Worm (Caenorhabditis elegans): Measurements from ENCODE around the gene R05A10.3.

Gene R05A10.3

DNA sequence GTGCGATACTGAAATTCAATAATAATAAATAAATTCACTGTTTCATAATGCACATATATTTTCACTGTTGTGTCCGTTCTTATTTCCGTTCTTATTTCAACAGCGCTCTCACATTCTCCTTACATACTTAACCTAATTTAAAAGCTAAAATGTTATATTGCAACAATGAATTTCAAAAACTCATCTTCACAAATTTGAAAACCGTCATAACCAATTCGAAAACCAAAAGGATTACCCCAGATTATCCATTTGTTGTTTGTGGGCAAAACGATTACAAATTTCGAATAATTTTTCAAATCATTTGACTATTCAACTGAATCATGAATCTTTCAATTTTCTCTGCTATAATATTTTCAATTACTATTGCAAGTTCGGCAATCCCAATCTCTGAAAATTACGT lies 4.1 kb downstream of the R05A10.3 start, which contains the start of gene R05A10.4:
TSS of gene R05A10.4 (plus strand) at position 301 of the 400 bp plus-strand sequence.
- TF ChIP-seq ces-1 (GFP tag; optimal IDR thresholded peaks at IDR 0.05) (no peak), nhr-237 (tag; optimal IDR thresholded peaks at IDR 0.05) (no peak), nhr-76 (tag; optimal IDR thresholded peaks at IDR 0.05) (no peak), tbx-8 (GFP tag; optimal IDR thresholded peaks at IDR 0.05) (no peak), drap-1 (GFP tag; optimal IDR thresholded peaks at IDR 0.05) (no peak), lin-32 (GFP tag; optimal IDR thresholded peaks at IDR 0.05) (no peak), hlh-1 (tag; optimal IDR thresholded peaks at IDR 0.05) (no peak), nhr-2 (tag; optimal IDR thresholded peaks at IDR 0.05) (no peak), pha-4 (tag; optimal IDR thresholded peaks at IDR 0.05) (no peak), unc-39 (tag; optimal IDR thresholded peaks at IDR 0.05) (no peak), mep-1 (tag; optimal IDR thresholded peaks at IDR 0.05) (no peak), lin-13 (tag; optimal IDR thresholded peaks at IDR 0.05) (no peak), lsy-2 (tag; optimal IDR thresholded peaks at IDR 0.05) (no peak), unc-120 (tag; optimal IDR thresholded peaks at IDR 0.05; ENCODE audit: poor library complexity, severe bottlenecking) (no peak), flh-1 (GFP tag; optimal IDR thresholded peaks at IDR 0.05) (no peak), zip-8 (tag; optimal IDR thresholded peaks at IDR 0.05) (no peak), nhr-12 (tag; optimal IDR thresholded peaks at IDR 0.05) (no peak), elt-3 (tag; optimal IDR thresholded peaks at IDR 0.05) (no peak), sem-2 (GFP tag; optimal IDR thresholded peaks at IDR 0.05) (no peak)

DNA sequence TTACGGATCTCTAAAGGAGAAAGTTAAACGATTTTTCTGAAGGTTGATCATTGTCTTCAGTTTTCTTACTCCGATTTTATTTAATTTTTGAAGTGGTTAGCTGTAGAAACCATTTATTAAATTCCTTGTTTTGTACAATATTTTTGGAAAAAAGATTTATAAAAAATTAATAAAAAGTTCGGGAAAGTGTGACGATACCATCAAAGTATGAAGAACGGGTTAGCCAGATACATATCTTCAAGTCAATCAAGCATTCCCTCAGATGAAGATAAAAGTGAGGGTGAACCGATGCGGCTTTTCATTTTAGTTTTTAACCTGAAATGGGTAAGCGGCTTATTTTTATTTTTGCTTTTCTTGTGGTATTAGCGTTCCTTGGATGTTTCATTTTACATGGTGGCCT lies 10.8 kb downstream of the R05A10.3 start, which contains the start of gene R05A10.6:
TSS of gene R05A10.6 (plus strand) at position 301 of the 400 bp plus-strand sequence.
- TF ChIP-seq ztf-11 (tag; optimal IDR thresholded peaks at IDR 0.05) (no peak), elt-1 (tag; optimal IDR thresholded peaks at IDR 0.05; ENCODE audit: borderline replicate concordance, insufficient read depth) (peak; percentile 51), ceh-39 (tag; optimal IDR thresholded peaks at IDR 0.05) (no peak), mep-1 (tag; optimal IDR thresholded peaks at IDR 0.05) (no peak)

DNA sequence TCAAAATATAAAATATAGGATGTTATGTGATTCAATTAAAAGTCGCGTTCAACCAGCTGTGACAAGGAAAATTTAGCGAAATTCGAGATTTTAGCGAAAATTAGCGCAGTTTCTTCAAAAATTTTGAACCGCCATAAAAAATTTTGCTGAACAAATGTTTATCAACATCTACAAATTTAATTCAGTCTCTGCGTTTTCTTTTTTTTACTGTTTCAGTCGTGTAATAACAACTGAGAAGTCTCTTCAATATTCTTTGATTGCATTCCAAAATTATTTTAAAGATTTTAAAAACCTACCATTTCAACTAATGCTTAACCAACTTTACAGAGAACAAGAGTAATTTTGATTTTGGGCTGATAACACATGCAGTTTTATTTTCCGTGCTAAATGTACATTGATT lies 12.2 kb downstream of the R05A10.3 start:
- no peak for TF ChIP-seq cnd-1 (tag; optimal IDR thresholded peaks at IDR 0.05)
- no peak for TF ChIP-seq mls-2 (tag; optimal IDR thresholded peaks at IDR 0.05)
- no peak for TF ChIP-seq nhr-2 (tag; optimal IDR thresholded peaks at IDR 0.05)
- TF ChIP-seq ham-2 (GFP tag; optimal IDR thresholded peaks at IDR 0.05) = no peak
- no peak for TF ChIP-seq snpc-4 (tag; optimal IDR thresholded peaks at IDR 0.05)

DNA sequence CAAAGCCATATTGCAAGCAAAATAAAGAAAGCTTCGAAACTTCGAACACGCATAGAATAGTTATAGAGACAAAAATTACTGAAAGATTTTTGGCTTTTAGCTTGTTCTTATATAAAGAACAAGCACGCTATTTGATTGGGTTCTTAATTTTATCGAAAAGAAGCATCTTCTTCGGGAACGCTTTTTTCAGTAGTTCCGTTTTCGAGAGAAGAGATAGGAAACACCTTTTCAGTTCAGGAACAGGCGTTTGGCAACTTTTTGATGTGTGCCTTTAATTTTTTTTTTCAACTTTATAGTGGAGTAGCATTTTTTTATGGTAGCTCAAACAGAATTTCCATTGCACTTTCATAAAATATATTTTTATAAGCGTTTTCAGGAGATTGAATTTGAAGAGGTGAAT lies 13.5 kb downstream of the R05A10.3 start, which contains the start of gene R05A10.7:
TSS of gene R05A10.7 (minus strand) at position 101 of the 400 bp plus-strand sequence.
- TF ChIP-seq sem-2 (GFP tag; optimal IDR thresholded peaks at IDR 0.05) (no peak), nhr-12 (tag; optimal IDR thresholded peaks at IDR 0.05) (no peak), drap-1 (GFP tag; optimal IDR thresholded peaks at IDR 0.05) (no peak), ceh-43 (GFP tag; optimal IDR thresholded peaks at IDR 0.05) (no peak), zip-8 (tag; optimal IDR thresholded peaks at IDR 0.05) (no peak), pha-4 (tag; optimal IDR thresholded peaks at IDR 0.05) (no peak), sptf-1 (tag; optimal IDR thresholded peaks at IDR 0.05) (no peak), nhr-237 (tag; optimal IDR thresholded peaks at IDR 0.05) (no peak), elt-3 (tag; optimal IDR thresholded peaks at IDR 0.05) (no peak), lin-32 (GFP tag; optimal IDR thresholded peaks at IDR 0.05) (no peak), hlh-1 (tag; optimal IDR thresholded peaks at IDR 0.05) (no peak), tbx-8 (GFP tag; optimal IDR thresholded peaks at IDR 0.05) (no peak), unc-62 (GFP tag; optimal IDR thresholded peaks at IDR 0.05) (no peak), mab-5 (tag; optimal IDR thresholded peaks at IDR 0.05) (no peak), nhr-2 (tag; optimal IDR thresholded peaks at IDR 0.05) (no peak), nhr-28 (tag; optimal IDR thresholded peaks at IDR 0.05) (no peak), snpc-4 (tag; optimal IDR thresholded peaks at IDR 0.05) (no peak)

DNA sequence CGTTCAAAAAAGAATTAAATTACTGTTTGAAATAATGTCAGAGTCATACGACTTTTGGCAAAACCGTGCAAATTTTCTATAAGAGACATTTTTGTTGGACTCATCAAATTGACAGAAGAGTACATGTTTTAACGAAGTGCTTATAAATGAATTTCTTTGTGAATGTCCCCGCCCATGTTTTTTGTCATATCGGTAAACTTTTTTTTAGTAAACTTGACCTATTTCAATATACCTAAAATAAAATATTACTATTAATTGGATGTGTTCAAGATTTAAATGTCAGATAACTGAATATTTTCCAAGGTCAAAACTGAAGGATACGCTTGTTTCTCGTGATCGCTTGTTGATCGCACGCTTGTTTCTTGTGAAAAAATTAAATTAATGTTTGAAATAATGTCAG lies 18.2 kb downstream of the R05A10.3 start, which contains the start of gene R05A10.8:
TSS of gene R05A10.8 (minus strand) at position 101 of the 400 bp plus-strand sequence.
- TF ChIP-seq lin-32 (GFP tag; optimal IDR thresholded peaks at IDR 0.05) = no peak
- no peak for TF ChIP-seq snpc-4 (tag; optimal IDR thresholded peaks at IDR 0.05)
- no peak for TF ChIP-seq elt-3 (tag; optimal IDR thresholded peaks at IDR 0.05)
- no peak for TF ChIP-seq blmp-1 (tag; optimal IDR thresholded peaks at IDR 0.05)
- TF ChIP-seq ham-2 (GFP tag; optimal IDR thresholded peaks at IDR 0.05) = no peak
- TF ChIP-seq tbx-8 (GFP tag; optimal IDR thresholded peaks at IDR 0.05) = no peak
- no peak for TF ChIP-seq sem-2 (GFP tag; optimal IDR thresholded peaks at IDR 0.05)
- TF ChIP-seq ceh-39 (tag; optimal IDR thresholded peaks at IDR 0.05) = no peak
- no peak for TF ChIP-seq hlh-1 (tag; optimal IDR thresholded peaks at IDR 0.05)
- TF ChIP-seq lin-13 (tag; optimal IDR thresholded peaks at IDR 0.05) = no peak
- no peak for TF ChIP-seq nhr-12 (tag; optimal IDR thresholded peaks at IDR 0.05)
- TF ChIP-seq mls-2 (tag; optimal IDR thresholded peaks at IDR 0.05) = no peak
- no peak for TF ChIP-seq mep-1 (tag; optimal IDR thresholded peaks at IDR 0.05)
- TF ChIP-seq bed-3 (GFP tag; optimal IDR thresholded peaks at IDR 0.05) = no peak
- no peak for TF ChIP-seq nhr-2 (tag; optimal IDR thresholded peaks at IDR 0.05)
- no peak for TF ChIP-seq zip-8 (tag; optimal IDR thresholded peaks at IDR 0.05)
- no peak for TF ChIP-seq ceh-43 (GFP tag; optimal IDR thresholded peaks at IDR 0.05)
- no peak for TF ChIP-seq drap-1 (GFP tag; optimal IDR thresholded peaks at IDR 0.05)
- TF ChIP-seq unc-120 (tag; optimal IDR thresholded peaks at IDR 0.05; ENCODE audit: poor library complexity, severe bottlenecking) = no peak
